Fruit fly (Drosophila melanogaster) whole organism, adult: ENCODE data around the gene CG13131.

Experiments
- CG11617 ChIP-seq: fragments of 200-800 bp; sonication (Bioruptor generic); optimal IDR thresholded peaks from 2 replicates; lab custom pipeline; 2017; ENCODE audit warnings: mild to moderate bottlenecking, missing biosample characterization, missing genetic modification reagents, missing genetic modification characterization
- CG14711 ChIP-seq: fragments of 200-800 bp; sonication (Bioruptor generic); optimal IDR thresholded peaks from 2 replicates; lab custom pipeline; 2018; ENCODE audit warnings: missing biosample characterization, mild to moderate bottlenecking, missing genetic modification characterization, moderate library complexity
- CG1620 ChIP-seq: fragments of 200-800 bp; sonication (Bioruptor generic); optimal IDR thresholded peaks from 2 replicates; lab custom pipeline; 2016; ENCODE audit warnings: missing biosample characterization, missing genetic modification characterization
- CG5204 ChIP-seq: fragments of 200-800 bp; sonication (Bioruptor generic); optimal IDR thresholded peaks from 2 replicates; lab custom pipeline; 2016; ENCODE audit warnings: missing biosample characterization, missing genetic modification characterization
- CG7101 ChIP-seq: fragments of 200-800 bp; sonication (Bioruptor generic); optimal IDR thresholded peaks from 2 replicates; lab custom pipeline; 2018; ENCODE audit warnings: missing biosample characterization, mild to moderate bottlenecking, missing genetic modification characterization, moderate library complexity
- Clk ChIP-seq: fragments of 200-800 bp; sonication (Bioruptor generic); optimal IDR thresholded peaks from 2 replicates; lab custom pipeline; 2017; ENCODE audit warnings: missing biosample characterization, missing genetic modification characterization
- tj ChIP-seq: fragments of 200-800 bp; sonication (Bioruptor generic); optimal IDR thresholded peaks from 3 replicates; lab custom pipeline; 2017; ENCODE audit warnings: missing biosample characterization, mild to moderate bottlenecking, missing genetic modification characterization, moderate library complexity

- no peak for TF ChIP-seq CG1620
- no peak for TF ChIP-seq CG7101 (tag; lab: Kevin White, UChicago)
- no peak for TF ChIP-seq Clk
- no peak for TF ChIP-seq CG11617 (GFP tag; lab: Kevin White, UChicago)
- no peak for TF ChIP-seq tj
- TF ChIP-seq CG5204 (GFP tag; lab: Kevin White, UChicago), result no peak
- no peak for TF ChIP-seq CG14711
Observed at dm6 chr2L:10056705-10057104, 39.4 kb upstream of the CG13131 start, which contains the start of gene Pen.
